Fruit fly (Drosophila melanogaster) whole organism, prepupa: ENCODE results near the gene CG34107.

ENCODE experiments used
- Blimp-1 ChIP-seq: fragments of 200-800 bp; sonication (Bioruptor generic); optimal IDR thresholded peaks from 3 replicates; lab custom pipeline; 2017; ENCODE audit warnings: missing biosample characterization, missing genetic modification characterization, mild to moderate bottlenecking, moderate library complexity, missing genetic modification reagents
- CG10631 ChIP-seq: fragments of 200-800 bp; sonication (Bioruptor generic); optimal IDR thresholded peaks from 2 replicates; lab custom pipeline; 2016; ENCODE audit warnings: missing biosample characterization, missing genetic modification characterization
- CG10669 ChIP-seq: fragments of 200-800 bp; sonication (Bioruptor generic); optimal IDR thresholded peaks from 3 replicates; lab custom pipeline; 2018; ENCODE audit warnings: missing biosample characterization, mild to moderate bottlenecking, missing genetic modification characterization, moderate library complexity
- CG11294 ChIP-seq: fragments of 200-800 bp; sonication (Bioruptor generic); IDR thresholded peaks from 2 replicates; pipeline ENCODE4 v1.3.6; 2022; ENCODE audit warnings: missing biosample characterization, missing genetic modification characterization
- CG11762 ChIP-seq: fragments of 200-800 bp; sonication (Bioruptor generic); optimal IDR thresholded peaks from 3 replicates; lab custom pipeline; 2016; ENCODE audit warnings: missing biosample characterization, missing genetic modification characterization; ENCODE audit not compliant: insufficient read depth
- CG15336 ChIP-seq: fragments of 200-800 bp; sonication (Bioruptor generic); IDR thresholded peaks from 2 replicates; pipeline ENCODE4 v1.3.6; 2022; ENCODE audit warnings: missing biosample characterization, missing genetic modification characterization
- CG1621 ChIP-seq: fragments of 200-800 bp; sonication (Bioruptor generic); optimal IDR thresholded peaks from 3 replicates; lab custom pipeline; 2018; ENCODE audit warnings: missing biosample characterization, mild to moderate bottlenecking, missing genetic modification characterization
- CG16779 ChIP-seq: fragments of 200-800 bp; sonication (Bioruptor generic); optimal IDR thresholded peaks from 3 replicates; lab custom pipeline; 2017; ENCODE audit warnings: missing biosample characterization, mild to moderate bottlenecking, missing genetic modification characterization
- CG3032 ChIP-seq: fragments of 200-800 bp; optimal IDR thresholded peaks from 2 replicates; lab custom pipeline; 2019; ENCODE audit warnings: missing biosample characterization, mild to moderate bottlenecking, missing genetic modification characterization, moderate library complexity
- CG31627 ChIP-seq: fragments of 200-800 bp; sonication (Bioruptor generic); optimal IDR thresholded peaks from 3 replicates; lab custom pipeline; 2016; ENCODE audit warnings: missing biosample characterization, missing genetic modification characterization
- CG34406 ChIP-seq: fragments of 200-800 bp; sonication (Bioruptor generic); optimal IDR thresholded peaks from 3 replicates; lab custom pipeline; 2016; ENCODE audit warnings: missing biosample characterization, missing genetic modification characterization
- CG3919 ChIP-seq: fragments of 200-800 bp; sonication (Bioruptor generic); optimal IDR thresholded peaks from 3 replicates; lab custom pipeline; 2016; ENCODE audit warnings: missing biosample characterization, missing genetic modification characterization
- CG6163 ChIP-seq: fragments of 200-800 bp; sonication (Bioruptor generic); IDR thresholded peaks from 3 replicates; pipeline ENCODE4 v1.3.6; 2022; ENCODE audit warnings: missing biosample characterization, missing genetic modification characterization
- CG6792 ChIP-seq: fragments of 200-800 bp; sonication (Bioruptor generic); optimal IDR thresholded peaks from 3 replicates; lab custom pipeline; 2016; ENCODE audit warnings: missing biosample characterization, missing genetic modification characterization
- CG6808 ChIP-seq: fragments of 200-800 bp; sonication (Bioruptor generic); optimal IDR thresholded peaks from 3 replicates; lab custom pipeline; 2017; ENCODE audit warnings: missing biosample characterization, missing genetic modification characterization, mild to moderate bottlenecking, moderate library complexity, missing genetic modification reagents
- CG7368 ChIP-seq: fragments of 200-800 bp; sonication (Bioruptor generic); optimal IDR thresholded peaks from 3 replicates; lab custom pipeline; 2016; ENCODE audit warnings: missing biosample characterization, missing genetic modification characterization
- CG8632 ChIP-seq: fragments of 200-800 bp; sonication (Bioruptor generic); optimal IDR thresholded peaks from 3 replicates; lab custom pipeline; 2016; ENCODE audit warnings: missing biosample characterization, missing genetic modification characterization
- CG9139 ChIP-seq: fragments of 200-800 bp; sonication (Bioruptor generic); optimal IDR thresholded peaks from 3 replicates; lab custom pipeline; 2017; ENCODE audit warnings: missing biosample characterization, mild to moderate bottlenecking, missing genetic modification characterization
- Eip75B ChIP-seq: fragments of 200-800 bp; sonication (Bioruptor generic); optimal IDR thresholded peaks from 3 replicates; lab custom pipeline; 2016; ENCODE audit warnings: missing biosample characterization, missing genetic modification characterization
- Eip78C ChIP-seq: fragments of 200-800 bp; sonication (Bioruptor generic); peaks from one replicate; lab custom pipeline; 2016; ENCODE audit warnings: missing biosample characterization, missing genetic modification characterization
- Eip93F ChIP-seq: fragments of 200-800 bp; sonication (Bioruptor generic); optimal IDR thresholded peaks from 2 replicates; lab custom pipeline; 2016; ENCODE audit warnings: missing biosample characterization, mild to moderate bottlenecking, missing genetic modification characterization
- Ets21C ChIP-seq: fragments of 200-800 bp; sonication (Bioruptor generic); optimal IDR thresholded peaks from 3 replicates; lab custom pipeline; 2016; ENCODE audit warnings: missing biosample characterization, missing genetic modification characterization
- Gug ChIP-seq: fragments of 200-800 bp; sonication (Bioruptor generic); IDR thresholded peaks from 2 replicates; pipeline ENCODE4 v1.3.6; 2022; ENCODE audit warnings: missing biosample characterization, missing genetic modification characterization
- Hr38 ChIP-seq: sonication (Bioruptor generic); optimal IDR thresholded peaks from 2 replicates; lab custom pipeline; 2016; ENCODE audit warnings: missing biosample characterization, missing genetic modification characterization
- Hr39 ChIP-seq: fragments of 200-800 bp; sonication (Bioruptor generic); optimal IDR thresholded peaks from 2 replicates; lab custom pipeline; 2016; ENCODE audit warnings: missing biosample characterization, missing genetic modification characterization
- Hr4 ChIP-seq: fragments of 200-800 bp; sonication (Bioruptor generic); optimal IDR thresholded peaks from 3 replicates; lab custom pipeline; 2016; ENCODE audit warnings: missing biosample characterization, missing genetic modification characterization
- Lpt ChIP-seq: fragments of 200-800 bp; sonication (Bioruptor generic); optimal IDR thresholded peaks from 3 replicates; lab custom pipeline; 2016; ENCODE audit warnings: missing biosample characterization, missing genetic modification characterization
- Met ChIP-seq: fragments of 200-800 bp; sonication (Bioruptor generic); optimal IDR thresholded peaks from 3 replicates; lab custom pipeline; 2016; ENCODE audit warnings: missing biosample characterization, missing genetic modification characterization
- OdsH ChIP-seq: fragments of 200-800 bp; sonication (Bioruptor generic); optimal IDR thresholded peaks from 3 replicates; lab custom pipeline; 2016; ENCODE audit warnings: missing biosample characterization, missing genetic modification characterization
- Smox ChIP-seq: fragments of 200-800 bp; sonication (Bioruptor generic); optimal IDR thresholded peaks from 3 replicates; lab custom pipeline; 2016; ENCODE audit warnings: missing biosample characterization, missing genetic modification characterization
- achi ChIP-seq: fragments of 200-800 bp; sonication (Bioruptor generic); optimal IDR thresholded peaks from 3 replicates; lab custom pipeline; 2016; ENCODE audit warnings: missing biosample characterization, missing genetic modification characterization
- acj6 ChIP-seq: fragments of 200-800 bp; sonication (Bioruptor generic); optimal IDR thresholded peaks from 3 replicates; lab custom pipeline; 2016; ENCODE audit warnings: missing biosample characterization, missing genetic modification characterization
- cyc ChIP-seq: fragments of 200-800 bp; sonication (Bioruptor generic); optimal IDR thresholded peaks from 3 replicates; lab custom pipeline; 2016; ENCODE audit warnings: missing biosample characterization, missing genetic modification characterization
- dac ChIP-seq: fragments of 200-800 bp; sonication (Bioruptor generic); optimal IDR thresholded peaks from 2 replicates; lab custom pipeline; 2017; ENCODE audit warnings: missing biosample characterization, mild to moderate bottlenecking, missing genetic modification characterization
- dsx ChIP-seq: fragments of 200-800 bp; optimal IDR thresholded peaks from 3 replicates; lab custom pipeline; 2019; ENCODE audit warnings: missing biosample characterization, mild to moderate bottlenecking, missing genetic modification characterization, moderate library complexity; ENCODE audit not compliant: poor library complexity, severe bottlenecking
- esn ChIP-seq: fragments of 200-800 bp; sonication (Bioruptor generic); optimal IDR thresholded peaks from 2 replicates; lab custom pipeline; 2016; ENCODE audit warnings: missing biosample characterization, mild to moderate bottlenecking, missing genetic modification characterization, moderate library complexity
- fd59A ChIP-seq: fragments of 200-800 bp; sonication (Bioruptor generic); optimal IDR thresholded peaks from 2 replicates; lab custom pipeline; 2017; ENCODE audit warnings: missing biosample characterization, mild to moderate bottlenecking, missing genetic modification characterization, missing genetic modification reagents
- fd85E ChIP-seq: fragments of 200-800 bp; sonication (Bioruptor generic); optimal IDR thresholded peaks from 3 replicates; lab custom pipeline; 2016; ENCODE audit warnings: missing biosample characterization, missing genetic modification characterization
- fkh ChIP-seq: fragments of 200-800 bp; sonication (Bioruptor generic); optimal IDR thresholded peaks from 3 replicates; lab custom pipeline; 2017; ENCODE audit warnings: missing biosample characterization, mild to moderate bottlenecking, missing genetic modification characterization, moderate library complexity
- lz ChIP-seq: fragments of 200-800 bp; sonication (Bioruptor generic); optimal IDR thresholded peaks from 3 replicates; lab custom pipeline; 2016; ENCODE audit warnings: missing biosample characterization, missing genetic modification characterization
- net ChIP-seq: fragments of 200-800 bp; sonication (Bioruptor generic); optimal IDR thresholded peaks from 3 replicates; lab custom pipeline; 2016; ENCODE audit warnings: missing biosample characterization, missing genetic modification characterization
- pdm3 ChIP-seq: fragments of 200-800 bp; sonication (Bioruptor generic); optimal IDR thresholded peaks from 3 replicates; lab custom pipeline; 2016; ENCODE audit warnings: missing biosample characterization, missing genetic modification characterization
- spab ChIP-seq: fragments of 200-800 bp; sonication (Bioruptor generic); optimal IDR thresholded peaks from 2 replicates; lab custom pipeline; 2017; ENCODE audit warnings: missing biosample characterization, mild to moderate bottlenecking, missing genetic modification characterization, missing genetic modification reagents
- ss ChIP-seq, 2 experiments: fragments of 200-800 bp; sonication (Bioruptor generic); optimal IDR thresholded peaks; 2 replicates in 1 of 2; 3 replicates in 1 of 2; lab custom pipeline; 2017 to 2018; ENCODE audit warnings: mild to moderate bottlenecking in 2 of 2, missing biosample characterization in 2 of 2, missing genetic modification characterization in 2 of 2, moderate library complexity in 1 of 2
- topi ChIP-seq: fragments of 200-800 bp; sonication (Bioruptor generic); optimal IDR thresholded peaks from 3 replicates; lab custom pipeline; 2016; ENCODE audit warnings: missing biosample characterization, missing genetic modification characterization
- vri ChIP-seq: fragments of 200-800 bp; sonication (Bioruptor generic); optimal IDR thresholded peaks from 3 replicates; lab custom pipeline; 2016; ENCODE audit warnings: missing biosample characterization, mild to moderate bottlenecking, missing genetic modification characterization

The CG34107 gene

dm6 chr3R:10176927-10177511, 47.7 kb upstream of the CG34107 start (continued):
- TF ChIP-seq CG10669 (GFP tag; lab: Kevin White, UChicago) (no peak), fd59A (GFP tag; lab: Kevin White, UChicago) (peak; percentile 58), CG6808 (GFP tag; lab: Kevin White, UChicago) (peak; percentile 78), Eip93F (GFP tag; lab: Kevin White, UChicago) (no peak), Blimp-1 (GFP tag; lab: Kevin White, UChicago) (no peak), acj6 (peak; percentile 45), achi (GFP tag; lab: Kevin White, UChicago) (peak; percentile 31), OdsH (peak; percentile 33), Eip75B (GFP tag; lab: Kevin White, UChicago) (peak; percentile 31), fd85E (GFP tag; lab: Kevin White, UChicago) (no peak), lz (GFP tag; lab: Kevin White, UChicago) (no peak), CG7368 (GFP tag; lab: Kevin White, UChicago) (no peak)

- TF ChIP-seq CG34406 (GFP tag; lab: Kevin White, UChicago) (no peak), Blimp-1 (GFP tag; lab: Kevin White, UChicago) (peak; percentile 21), CG10631 (GFP tag; lab: Kevin White, UChicago) (no peak), fkh (GFP tag; lab: Kevin White, UChicago) (peak; percentile 78)
These were observed 38.7 kb upstream of the CG34107 start for dm6 chr3R:10185986-10186385.

- TF ChIP-seq Hr38 (GFP tag; lab: Kevin White, UChicago) (no peak), dsx (GFP tag; lab: Kevin White, UChicago) (peak; percentile 60), CG11762 (GFP tag; lab: Kevin White, UChicago) (peak; percentile 17), Gug (GFP tag; lab: Robert Waterston, UW) (no peak), Smox (GFP tag; lab: Kevin White, UChicago) (no peak), OdsH (no peak), CG8632 (peak; percentile 25), CG11294 (no peak), CG6792 (no peak), Hr4 (GFP tag; lab: Kevin White, UChicago) (no peak), Eip93F (GFP tag; lab: Kevin White, UChicago) (no peak), vri (GFP tag; lab: Kevin White, UChicago) (peak; percentile 30), spab (GFP tag; lab: Kevin White, UChicago) (peak; percentile 15), CG7368 (GFP tag; lab: Kevin White, UChicago) (no peak), dac (no peak), topi (GFP tag; lab: Kevin White, UChicago) (no peak), Ets21C (GFP tag; lab: Kevin White, UChicago) (no peak), CG16779 (tag; lab: Kevin White, UChicago) (peak; percentile 69), Met (GFP tag; lab: Kevin White, UChicago) (no peak), CG3032 (peak; percentile 23), CG6808 (GFP tag; lab: Kevin White, UChicago) (peak; percentile 74), Lpt (no peak), lz (GFP tag; lab: Kevin White, UChicago) (no peak), ss (GFP tag; optimal IDR thresholded peaks at IDR 0.05; lab: Kevin White, UChicago) (peak; percentile 68 to 81), fd85E (GFP tag; lab: Kevin White, UChicago) (no peak), CG15336 (GFP tag; lab: Robert Waterston, UW) (peak; percentile 68), cyc (no peak), Blimp-1 (GFP tag; lab: Kevin White, UChicago) (no peak), CG1621 (tag; lab: Kevin White, UChicago) (peak; percentile 55), CG31627 (GFP tag; lab: Kevin White, UChicago) (no peak), net (peak; percentile 46), pdm3 (GFP tag; lab: Kevin White, UChicago) (no peak), Hr39 (GFP tag; lab: Kevin White, UChicago) (no peak), CG3919 (GFP tag; lab: Kevin White, UChicago) (peak; percentile 40), esn (GFP tag; lab: Kevin White, UChicago) (peak; percentile 19), CG6163 (GFP tag; lab: Robert Waterston, UW) (peak; percentile 93), Eip78C (GFP tag; lab: Kevin White, UChicago) (peak; percentile 66), CG9139 (peak; percentile 83)
These were observed 35.2 kb upstream of the CG34107 start, which contains the start of gene CG12814 for dm6 chr3R:10189520-10189919. Gene CG12814 (minus strand): TSS chr3R:10189603.
